Fruit fly (Drosophila melanogaster) whole organism, embryonic: ENCODE results near the gene Elp3.

Experiments used
- Asciz ChIP-seq: fragments of 200-800 bp; sonication (Bioruptor generic); optimal IDR thresholded peaks from 2 replicates; lab custom pipeline; 2017; ENCODE audit warnings: missing biosample characterization, mild to moderate bottlenecking, missing genetic modification characterization, missing genetic modification reagents
- B-H1 ChIP-seq: fragments of 200-800 bp; sonication (Bioruptor generic); IDR thresholded peaks from 3 replicates; pipeline ENCODE4 v1.3.6; 2022; ENCODE audit warnings: missing biosample characterization, missing genetic modification characterization
- B-H2 ChIP-seq: fragments of 200-800 bp; sonication (Bioruptor generic); optimal IDR thresholded peaks from 2 replicates; lab custom pipeline; 2018; ENCODE audit warnings: missing biosample characterization, mild to moderate bottlenecking, missing genetic modification characterization
- CG10267 ChIP-seq: fragments of 200-800 bp; sonication (Bioruptor generic); optimal IDR thresholded peaks from 2 replicates; lab custom pipeline; 2018; ENCODE audit warnings: missing biosample characterization, mild to moderate bottlenecking, missing genetic modification characterization, moderate library complexity
- CG10321 ChIP-seq: fragments of 200-800 bp; sonication (Bioruptor generic); IDR thresholded peaks from 2 replicates; pipeline ENCODE4 v1.3.6; 2022; ENCODE audit warnings: missing biosample characterization, missing genetic modification characterization
- CG11398 ChIP-seq: fragments of 200-800 bp; sonication (Bioruptor generic); optimal IDR thresholded peaks from 2 replicates; lab custom pipeline; 2016; ENCODE audit warnings: missing biosample characterization, missing genetic modification characterization
- CG11504 ChIP-seq: fragments of 200-800 bp; sonication (Bioruptor generic); optimal IDR thresholded peaks from 3 replicates; lab custom pipeline; 2019; ENCODE audit warnings: missing biosample characterization, mild to moderate bottlenecking, missing genetic modification characterization, moderate library complexity
- CG12104 ChIP-seq: fragments of 200-800 bp; sonication (Bioruptor generic); optimal IDR thresholded peaks from 3 replicates; lab custom pipeline; 2016; ENCODE audit warnings: missing biosample characterization, missing genetic modification characterization
- CG12299 ChIP-seq: fragments of 200-800 bp; sonication (Bioruptor generic); optimal IDR thresholded peaks from 2 replicates; lab custom pipeline; 2018; ENCODE audit warnings: missing biosample characterization, mild to moderate bottlenecking, missing genetic modification characterization
- CG12391 ChIP-seq: fragments of 200-800 bp; sonication (Bioruptor generic); optimal IDR thresholded peaks from 3 replicates; lab custom pipeline; 2018; ENCODE audit warnings: missing biosample characterization, mild to moderate bottlenecking, missing genetic modification characterization, moderate library complexity
- CG12942 ChIP-seq: fragments of 200-800 bp; sonication (Bioruptor generic); optimal IDR thresholded peaks from 3 replicates; lab custom pipeline; 2016; ENCODE audit warnings: missing biosample characterization, missing genetic modification characterization
- CG15479 ChIP-seq: fragments of 200-800 bp; sonication (Bioruptor generic); optimal IDR thresholded peaks from 3 replicates; lab custom pipeline; 2019; ENCODE audit warnings: missing biosample characterization, mild to moderate bottlenecking, missing genetic modification characterization, moderate library complexity
- CG16863 ChIP-seq: fragments of 200-800 bp; sonication (Bioruptor generic); optimal IDR thresholded peaks from 3 replicates; lab custom pipeline; 2016; ENCODE audit warnings: missing biosample characterization, missing genetic modification characterization
- CG2875 ChIP-seq: fragments of 200-800 bp; sonication (Bioruptor generic); optimal IDR thresholded peaks from 2 replicates; lab custom pipeline; 2017; ENCODE audit warnings: missing biosample characterization, mild to moderate bottlenecking, missing genetic modification characterization, missing genetic modification reagents
- CG2889 ChIP-seq: fragments of 200-800 bp; sonication (Bioruptor generic); IDR thresholded peaks from 3 replicates; pipeline ENCODE4 v1.3.6; 2022; ENCODE audit warnings: missing biosample characterization, missing genetic modification characterization
- CG30403 ChIP-seq: fragments of 200-800 bp; sonication (Bioruptor generic); optimal IDR thresholded peaks from 3 replicates; lab custom pipeline; 2016; ENCODE audit warnings: missing biosample characterization, missing genetic modification characterization
- CG3065 ChIP-seq: fragments of 200-800 bp; sonication (Bioruptor generic); optimal IDR thresholded peaks from 2 replicates; lab custom pipeline; 2016; ENCODE audit warnings: missing biosample characterization, missing genetic modification characterization
- CG3281 ChIP-seq: fragments of 200-800 bp; sonication (Bioruptor generic); optimal IDR thresholded peaks from 3 replicates; lab custom pipeline; 2017; ENCODE audit warnings: missing biosample characterization, mild to moderate bottlenecking, missing genetic modification characterization
- CG3726 ChIP-seq: fragments of 200-800 bp; sonication (Bioruptor generic); IDR thresholded peaks from 3 replicates; pipeline ENCODE4, ENCODE4 v1.3.6; 2022; ENCODE audit warnings: missing biosample characterization, missing genetic modification characterization
- CG42726 ChIP-seq: fragments of 200-800 bp; sonication (Bioruptor generic); IDR thresholded peaks from 2 replicates; pipeline ENCODE4 v1.3.6; 2022; ENCODE audit warnings: missing biosample characterization, missing genetic modification characterization; ENCODE audit not compliant: partially characterized antibody
- CG4854 ChIP-seq: fragments of 200-800 bp; sonication (Bioruptor generic); optimal IDR thresholded peaks from 2 replicates; lab custom pipeline; 2016; ENCODE audit warnings: missing biosample characterization, missing genetic modification characterization, inconsistent platforms
- CG6813 ChIP-seq: fragments of 200-800 bp; sonication (Bioruptor generic); optimal IDR thresholded peaks from 2 replicates; lab custom pipeline; 2017; ENCODE audit warnings: missing biosample characterization, missing genetic modification characterization, mild to moderate bottlenecking, moderate library complexity, missing genetic modification reagents
- CG7963 ChIP-seq: fragments of 200-800 bp; sonication (Bioruptor generic); IDR thresholded peaks from 3 replicates; pipeline ENCODE4 v1.3.6; 2022; ENCODE audit warnings: missing biosample characterization, missing genetic modification characterization; ENCODE audit not compliant: partially characterized antibody
- CG9727 ChIP-seq: fragments of 200-800 bp; sonication (Bioruptor generic); optimal IDR thresholded peaks from 3 replicates; lab custom pipeline; 2017; ENCODE audit warnings: missing biosample characterization, mild to moderate bottlenecking, missing genetic modification characterization
- Dad ChIP-seq: fragments of 200-800 bp; sonication (Bioruptor generic); optimal IDR thresholded peaks from 3 replicates; lab custom pipeline; 2016; ENCODE audit warnings: missing biosample characterization, missing genetic modification characterization
- Dfd ChIP-seq, 2 experiments: fragments of >200 bp; optimal IDR thresholded peaks; 2 replicates each; lab custom pipeline; 2017; ENCODE audit warnings: missing biosample characterization in 2 of 2, missing genetic modification characterization in 2 of 2
- Eip74EF ChIP-seq, 2 experiments: fragments of 200-800 bp in 1 of 2; fragments of >200 bp in 1 of 2; sonication (Bioruptor generic) in 1 of 2; optimal IDR thresholded peaks; 2 replicates each; lab custom pipeline; 2017 to 2019; ENCODE audit warnings: missing biosample characterization in 2 of 2, missing genetic modification characterization in 2 of 2, mild to moderate bottlenecking in 1 of 2, moderate library complexity in 1 of 2
- HHEX ChIP-seq: fragments of 200-800 bp; sonication (Bioruptor generic); optimal IDR thresholded peaks from 3 replicates; lab custom pipeline; 2017; ENCODE audit warnings: missing biosample characterization, mild to moderate bottlenecking, missing genetic modification characterization, missing genetic modification reagents
- MBD-R2 ChIP-seq: fragments of 200-800 bp; sonication (Bioruptor generic); IDR thresholded peaks from 2 replicates; pipeline ENCODE4 v1.3.6; 2022; ENCODE audit warnings: missing biosample characterization, missing genetic modification characterization
- Mrtf ChIP-seq: fragments of 200-800 bp; sonication (Bioruptor generic); IDR thresholded peaks from 3 replicates; pipeline ENCODE4 v1.3.6; 2022; ENCODE audit warnings: missing biosample characterization, missing genetic modification characterization
- ara ChIP-seq: fragments of 200-800 bp; sonication (Bioruptor generic); IDR thresholded peaks from 2 replicates; pipeline ENCODE4 v1.3.6; 2022; ENCODE audit warnings: missing biosample characterization, missing genetic modification characterization
- br ChIP-seq: fragments of >200 bp; optimal IDR thresholded peaks from 2 replicates; lab custom pipeline; 2017
- cg ChIP-seq: fragments of 200-800 bp; sonication (Bioruptor generic); optimal IDR thresholded peaks from 3 replicates; lab custom pipeline; 2019; ENCODE audit warnings: missing biosample characterization, mild to moderate bottlenecking, missing genetic modification characterization, moderate library complexity
- fd3F ChIP-seq: fragments of 200-800 bp; sonication (Bioruptor generic); optimal IDR thresholded peaks from 2 replicates; lab custom pipeline; 2018; ENCODE audit warnings: missing biosample characterization, mild to moderate bottlenecking, missing genetic modification characterization, moderate library complexity
- gem ChIP-seq: fragments of 200-800 bp; sonication (Bioruptor generic); optimal IDR thresholded peaks from 2 replicates; lab custom pipeline; 2019; ENCODE audit warnings: missing biosample characterization, mild to moderate bottlenecking, missing genetic modification characterization, moderate library complexity
- hkb ChIP-seq, 2 experiments: fragments of 200-800 bp in 1 of 2; fragments of >200 bp in 1 of 2; sonication (Bioruptor generic) in 1 of 2; IDR thresholded peaks in 1 of 2; optimal IDR thresholded peaks in 1 of 2; 2 replicates each; pipeline versions ENCODE4 v1.3.6 to Lab custom; 2017 to 2022; ENCODE audit warnings: missing biosample characterization in 1 of 2, missing genetic modification characterization in 1 of 2
- insv ChIP-seq, 2 experiments: fragments of 200-800 bp; sonication (Bioruptor generic); optimal IDR thresholded peaks; 3 replicates each; lab custom pipeline; 2016 to 2018; ENCODE audit warnings: missing biosample characterization in 2 of 2, missing genetic modification characterization in 2 of 2
- lola ChIP-seq, 3 experiments: fragments of >200 bp in 2 of 3; fragments of 200-800 bp in 1 of 3; sonication (Bioruptor generic) in 1 of 3; optimal IDR thresholded peaks; 2 replicates each; lab custom pipeline; 2017 to 2019; ENCODE audit warnings: missing biosample characterization in 3 of 3, missing genetic modification characterization in 3 of 3, mild to moderate bottlenecking in 1 of 3, moderate library complexity in 1 of 3
- mld ChIP-seq: fragments of 200-800 bp; sonication (Bioruptor generic); IDR thresholded peaks from 3 replicates; pipeline ENCODE4 v1.3.6; 2022; ENCODE audit warnings: missing biosample characterization, missing genetic modification characterization; ENCODE audit not compliant: partially characterized antibody
- nmo ChIP-seq: fragments of 200-800 bp; sonication (Bioruptor generic); optimal IDR thresholded peaks from 2 replicates; lab custom pipeline; 2018; ENCODE audit warnings: missing biosample characterization, mild to moderate bottlenecking, missing genetic modification characterization, moderate library complexity
- row ChIP-seq: fragments of 200-800 bp; sonication (Bioruptor generic); IDR thresholded peaks from 3 replicates; pipeline ENCODE4 v1.3.6; 2022; ENCODE audit warnings: missing biosample characterization, missing genetic modification characterization
- sd ChIP-seq: fragments of 200-800 bp; sonication (Bioruptor generic); optimal IDR thresholded peaks from 3 replicates; lab custom pipeline; 2018; ENCODE audit warnings: missing biosample characterization, mild to moderate bottlenecking, missing genetic modification characterization, moderate library complexity
- sisA ChIP-seq: fragments of 200-800 bp; sonication (Bioruptor generic); IDR thresholded peaks from 2 replicates; pipeline ENCODE4 v1.3.6; 2022; ENCODE audit warnings: missing biosample characterization, missing genetic modification characterization
- slbo ChIP-seq: fragments of 200-800 bp; sonication (Bioruptor generic); IDR thresholded peaks from 2 replicates; pipeline ENCODE4 v1.3.6; 2022; ENCODE audit warnings: missing biosample characterization, missing genetic modification characterization
- slp2 ChIP-seq: fragments of 200-800 bp; sonication (Bioruptor generic); optimal IDR thresholded peaks from 2 replicates; lab custom pipeline; 2016; ENCODE audit warnings: missing biosample characterization, missing genetic modification characterization
- tup ChIP-seq: fragments of 200-800 bp; sonication (Bioruptor generic); optimal IDR thresholded peaks from 2 replicates; lab custom pipeline; 2016; ENCODE audit warnings: missing biosample characterization, mild to moderate bottlenecking, missing genetic modification characterization, moderate library complexity
- unpg ChIP-seq: fragments of 200-800 bp; sonication (Bioruptor generic); optimal IDR thresholded peaks from 3 replicates; lab custom pipeline; 2018; ENCODE audit warnings: missing biosample characterization, mild to moderate bottlenecking, missing genetic modification characterization, moderate library complexity

The Elp3 gene

DNA sequence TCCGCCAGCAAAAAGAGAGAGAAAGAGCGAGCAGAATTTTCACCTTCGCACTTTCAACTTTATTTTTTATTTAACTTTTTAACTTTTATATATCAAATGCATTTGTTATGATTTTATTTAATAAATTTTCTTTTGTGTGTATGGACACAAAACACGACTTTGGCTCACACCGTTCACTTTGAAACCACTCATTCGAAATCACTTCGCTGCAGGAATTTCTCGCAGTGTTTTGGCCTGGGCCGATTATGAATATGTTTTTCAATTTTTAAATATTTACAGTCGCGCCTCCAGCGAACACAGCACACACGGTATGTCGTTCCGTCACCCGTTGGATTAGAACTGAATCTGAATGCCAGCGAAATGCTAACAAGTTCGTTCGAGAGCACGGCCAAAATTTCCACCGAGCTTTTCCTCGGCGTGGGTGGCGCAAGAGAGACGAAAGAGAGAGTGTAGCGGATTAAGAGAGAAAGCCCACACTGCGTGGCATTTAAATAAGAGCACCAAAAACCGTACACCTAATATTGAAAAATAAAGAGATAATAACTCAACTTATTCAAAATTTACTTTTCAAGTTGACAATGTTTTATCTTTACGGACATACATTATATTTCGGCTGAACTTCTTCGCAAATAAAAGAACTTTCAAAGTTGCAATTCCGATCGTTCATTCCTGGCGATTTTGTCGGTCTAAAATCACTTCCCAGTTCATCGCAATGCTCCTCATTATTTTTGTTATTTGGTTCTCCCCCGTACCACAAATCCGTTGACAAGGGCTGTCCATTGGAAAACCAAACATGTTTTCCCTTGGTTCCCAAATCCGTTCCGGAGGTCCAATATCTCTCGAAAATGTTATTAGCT lies 3.4 kb upstream of the Elp3 start, which contains the start of gene CG15431 (continued):
- TF ChIP-seq HHEX (GFP tag; lab: Kevin White, UChicago), result peak; percentile 66
- peak; percentile 16; the same call in 1 of the 3 replicates for TF ChIP-seq CG2889 (GFP tag; lab: Robert Waterston, UW)
- peak; percentile 31 for TF ChIP-seq nmo (GFP tag; lab: Kevin White, UChicago)
- peak; percentile 33 for TF ChIP-seq CG12942 (GFP tag; lab: Kevin White, UChicago)
- TF ChIP-seq gem (tag; lab: Kevin White, UChicago), result peak; percentile 69
- peak; percentile 66 for TF ChIP-seq CG6813 (GFP tag; lab: Kevin White, UChicago)
- TF ChIP-seq CG9727, result peak; percentile 44
- TF ChIP-seq sd, result peak; percentile 67
- TF ChIP-seq insv (GFP tag; optimal IDR thresholded peaks at IDR 0.05; lab: Kevin White, UChicago), result no peak
- peak; percentile 41 for TF ChIP-seq CG4854 (GFP tag; lab: Kevin White, UChicago)
- TF ChIP-seq lola (GFP tag; optimal IDR thresholded peaks at IDR 0.05; lab: Kevin White, UChicago), result no peak
- peak; percentile 44 for TF ChIP-seq Asciz
- peak; percentile 49 for TF ChIP-seq fd3F (GFP tag; lab: Kevin White, UChicago)
- peak; percentile 67; the same call in 1 of the 3 replicates for TF ChIP-seq Mrtf
- TF ChIP-seq unpg (GFP tag; lab: Kevin White, UChicago), result peak; percentile 66
- peak; percentile 71 for TF ChIP-seq row
- no peak for TF ChIP-seq br (lab: Kevin White, UChicago)
- TF ChIP-seq B-H1 (GFP tag; lab: Robert Waterston, UW), result 0 out of 3 replicates have a peak, but pooled peaks have one; percentile 37
- peak; percentile 55 for TF ChIP-seq CG30403 (GFP tag; lab: Kevin White, UChicago)
- no peak for TF ChIP-seq ara (GFP tag; lab: Robert Waterston, UW)
- no peak for TF ChIP-seq CG16863 (GFP tag; lab: Kevin White, UChicago)
- TF ChIP-seq hkb (optimal IDR thresholded peaks at IDR 0.05; lab: Kevin White, UChicago), result no peak
- TF ChIP-seq hkb (GFP tag; IDR thresholded peaks at IDR 0.05; lab: Robert Waterston, UW), result peak; percentile 67
- TF ChIP-seq Dfd (GFP tag; optimal IDR thresholded peaks at IDR 0.05; lab: Kevin White, UChicago), result no peak
- TF ChIP-seq slp2 (GFP tag; lab: Kevin White, UChicago), result peak; percentile 13
- no peak for TF ChIP-seq CG15479
- peak; percentile 35; the same call in 1 of the 2 replicates for TF ChIP-seq MBD-R2 (GFP tag; lab: Robert Waterston, UW)
- peak; percentile 29 for TF ChIP-seq CG12104
- no peak for TF ChIP-seq Dad
- no peak for TF ChIP-seq mld (GFP tag; lab: Robert Waterston, UW)
- TF ChIP-seq CG12391 (tag; lab: Kevin White, UChicago), result peak; percentile 61
- TF ChIP-seq CG12299 (tag; lab: Kevin White, UChicago), result peak; percentile 56
- no peak for TF ChIP-seq CG11398
- no peak for TF ChIP-seq CG2875 (GFP tag; lab: Kevin White, UChicago)
- peak; percentile 59; the same call in 1 of the 3 replicates for TF ChIP-seq CG3726
- TF ChIP-seq CG7963 (GFP tag; lab: Robert Waterston, UW), result no peak
- TF ChIP-seq CG3281, result peak; percentile 69
- TF ChIP-seq Eip74EF (GFP tag; optimal IDR thresholded peaks at IDR 0.05; lab: Kevin White, UChicago), result peak in 1 of 2 experiments; percentile 53
- TF ChIP-seq sisA (GFP tag; lab: Robert Waterston, UW), result peak; percentile 59
- TF ChIP-seq cg (GFP tag; lab: Kevin White, UChicago), result no peak
- TF ChIP-seq CG10267 (tag; lab: Kevin White, UChicago), result peak; percentile 37
- TF ChIP-seq B-H2 (GFP tag; lab: Kevin White, UChicago), result peak; percentile 15
- peak; percentile 78 for TF ChIP-seq slbo (GFP tag; lab: Robert Waterston, UW)
- TF ChIP-seq CG3065, result no peak
- 0 out of 2 replicates have a peak, but pooled peaks have one; percentile 15 for TF ChIP-seq CG42726 (GFP tag; lab: Robert Waterston, UW)
- TF ChIP-seq tup (GFP tag; lab: Kevin White, UChicago), result peak; percentile 25
- 0 out of 2 replicates have a peak, but pooled peaks have one; percentile 41 for TF ChIP-seq CG10321 (GFP tag; lab: Robert Waterston, UW)
- TF ChIP-seq CG11504, result no peak
